Worm (Caenorhabditis elegans) whole organism, L3 larva: Measurements from ENCODE around the gene hira-1.

Source experiments
- R02D3.7 ChIP-seq: fragments of 150-350 bp; optimal IDR thresholded peaks from 2 replicates; lab custom pipeline; 2014; ENCODE audit warnings: missing biosample characterization, missing genetic modification characterization
- ZK546.5 ChIP-seq: sonication (generic microtip); optimal IDR thresholded peaks from 2 replicates; lab custom pipeline; 2017; ENCODE audit warnings: missing biosample characterization, missing genetic modification characterization
- ceh-28 ChIP-seq: fragments of 150-350 bp; optimal IDR thresholded peaks from 2 replicates; lab custom pipeline; 2014; ENCODE audit warnings: missing biosample characterization, missing genetic modification reagents, missing genetic modification characterization
- ceh-82 ChIP-seq: fragments of 150-350 bp; optimal IDR thresholded peaks from 2 replicates; lab custom pipeline; 2014; ENCODE audit warnings: missing biosample characterization, missing genetic modification characterization
- daf-12 ChIP-seq: fragments of 150-350 bp; optimal IDR thresholded peaks from 2 replicates; lab custom pipeline; 2014; ENCODE audit warnings: missing biosample characterization, missing genetic modification reagents, missing genetic modification characterization
- egl-27 ChIP-seq: sonication (generic microtip); optimal IDR thresholded peaks from 4 replicates; lab custom pipeline; 2017; ENCODE audit warnings: missing biosample characterization, missing genetic modification reagents, missing genetic modification characterization
- elt-2 ChIP-seq: sonication (generic microtip); optimal IDR thresholded peaks from 2 replicates; lab custom pipeline; 2016; ENCODE audit warnings: missing genetic modification reagents, mild to moderate bottlenecking, missing genetic modification characterization, missing compliant biosample characterization
- elt-3 ChIP-seq, 3 experiments: fragments of 150-350 bp in 1 of 3; sonication (generic microtip) in 2 of 3; optimal IDR thresholded peaks; 2 replicates in 2 of 3; 4 replicates in 1 of 3; lab custom pipeline; 2014 to 2017; ENCODE audit warnings: missing biosample characterization in 3 of 3, missing genetic modification characterization in 3 of 3
- eor-1 ChIP-seq, 2 experiments: fragments of 150-350 bp; optimal IDR thresholded peaks; 2 replicates each; lab custom pipeline; 2014 to 2018; ENCODE audit warnings: missing biosample characterization in 2 of 2, missing genetic modification characterization in 2 of 2
- fkh-10 ChIP-seq: sonication (generic microtip); optimal IDR thresholded peaks from 2 replicates; lab custom pipeline; 2017; ENCODE audit warnings: missing biosample characterization, missing genetic modification reagents, missing genetic modification characterization
- fkh-2 ChIP-seq: fragments of 150-350 bp; optimal IDR thresholded peaks from 2 replicates; lab custom pipeline; 2014; ENCODE audit warnings: missing biosample characterization, missing genetic modification reagents, missing genetic modification characterization
- hmg-11 ChIP-seq: sonication (generic microtip); optimal IDR thresholded peaks from 2 replicates; lab custom pipeline; 2016; ENCODE audit warnings: missing genetic modification characterization, missing compliant biosample characterization
- lin-15B ChIP-seq: fragments of 150-350 bp; optimal IDR thresholded peaks from 2 replicates; lab custom pipeline; 2014; ENCODE audit warnings: missing biosample characterization, missing genetic modification characterization
- mdl-1 ChIP-seq: fragments of 150-350 bp; optimal IDR thresholded peaks from 2 replicates; lab custom pipeline; 2014; ENCODE audit warnings: missing biosample characterization, missing genetic modification characterization
- nfya-1 ChIP-seq: sonication (generic microtip); optimal IDR thresholded peaks from 2 replicates; lab custom pipeline; 2017; ENCODE audit warnings: missing genetic modification characterization, mild to moderate bottlenecking, missing compliant biosample characterization, antibody characterized with exemption, moderate library complexity; ENCODE audit not compliant: insufficient read depth
- nhr-23 ChIP-seq: fragments of 150-350 bp; optimal IDR thresholded peaks from 2 replicates; lab custom pipeline; 2014; ENCODE audit warnings: missing biosample characterization, missing genetic modification reagents, missing genetic modification characterization
- nhr-237 ChIP-seq: fragments of 150-350 bp; optimal IDR thresholded peaks from 2 replicates; lab custom pipeline; 2014; ENCODE audit warnings: missing biosample characterization, missing genetic modification characterization
- nhr-28 ChIP-seq: fragments of 150-350 bp; optimal IDR thresholded peaks from 2 replicates; lab custom pipeline; 2014; ENCODE audit warnings: missing biosample characterization, missing genetic modification characterization
- nhr-43 ChIP-seq: sonication (generic microtip); optimal IDR thresholded peaks from 2 replicates; lab custom pipeline; 2016; ENCODE audit warnings: mild to moderate bottlenecking, missing genetic modification characterization, missing compliant biosample characterization; ENCODE audit not compliant: poor library complexity, severe bottlenecking
- nhr-67 ChIP-seq: fragments of 150-350 bp; optimal IDR thresholded peaks from 2 replicates; lab custom pipeline; 2014; ENCODE audit warnings: missing biosample characterization, missing genetic modification characterization
- nhr-76 ChIP-seq: fragments of 150-350 bp; sonication (generic microtip); optimal IDR thresholded peaks from 5 replicates; lab custom pipeline; 2014; ENCODE audit warnings: missing biosample characterization, missing genetic modification characterization
- pha-4 ChIP-seq: fragments of 150-350 bp; optimal IDR thresholded peaks from 2 replicates; lab custom pipeline; 2014; ENCODE audit warnings: missing biosample characterization, missing genetic modification reagents, missing genetic modification characterization
- pqm-1 ChIP-seq: fragments of 150-350 bp; optimal IDR thresholded peaks from 2 replicates; lab custom pipeline; 2017; ENCODE audit warnings: missing biosample characterization, missing genetic modification characterization, inconsistent platforms
- sea-2 ChIP-seq: fragments of 150-350 bp; sonication (generic microtip); optimal IDR thresholded peaks from 4 replicates; lab custom pipeline; 2014; ENCODE audit warnings: missing biosample characterization, missing genetic modification reagents, missing genetic modification characterization
- snpc-4 ChIP-seq: fragments of 150-350 bp; optimal IDR thresholded peaks from 2 replicates; lab custom pipeline; 2014; ENCODE audit warnings: missing biosample characterization, missing genetic modification characterization
- tbx-2 ChIP-seq: sonication (generic microtip); optimal IDR thresholded peaks from 2 replicates; lab custom pipeline; 2016; ENCODE audit warnings: mild to moderate bottlenecking, missing genetic modification characterization, missing compliant biosample characterization
- unc-39 ChIP-seq: sonication (generic microtip); optimal IDR thresholded peaks from 4 replicates; lab custom pipeline; 2017; ENCODE audit warnings: missing biosample characterization, missing genetic modification characterization
- unc-62 ChIP-seq: fragments of 150-350 bp; sonication (generic microtip); optimal IDR thresholded peaks from 4 replicates; lab custom pipeline; 2014; ENCODE audit warnings: missing biosample characterization, missing genetic modification reagents, missing genetic modification characterization
- zag-1 ChIP-seq: fragments of 150-350 bp; optimal IDR thresholded peaks from 2 replicates; lab custom pipeline; 2014; ENCODE audit warnings: missing biosample characterization, missing genetic modification characterization
- ztf-4 ChIP-seq: fragments of 150-350 bp; optimal IDR thresholded peaks from 2 replicates; lab custom pipeline; 2014; ENCODE audit warnings: missing biosample characterization, missing genetic modification characterization

The hira-1 gene

DNA sequence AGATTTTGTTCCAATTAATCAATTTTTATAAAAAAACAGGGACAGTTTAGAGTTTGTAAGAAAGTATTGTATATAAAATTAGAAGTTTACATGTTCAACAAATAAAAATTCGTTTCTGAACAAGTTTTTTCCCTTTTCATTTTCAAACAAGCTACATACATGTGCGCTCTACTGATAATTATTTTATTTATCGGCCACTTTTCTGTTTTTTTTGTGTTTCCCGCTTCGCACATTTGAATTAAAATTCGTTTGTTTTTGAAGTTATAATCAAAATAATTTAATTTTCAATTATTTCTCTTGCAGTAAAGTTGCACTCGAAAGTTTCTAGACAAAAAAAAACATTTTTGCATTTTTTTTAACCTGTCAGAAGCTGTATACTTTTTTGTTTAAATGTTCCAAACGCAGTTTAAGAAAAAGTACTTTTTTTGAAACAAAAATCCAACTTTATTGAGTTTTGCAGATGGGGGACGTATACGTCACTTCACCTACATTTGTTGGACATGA lies at the start of gene hira-1:
Gene hira-1, plus strand, starts transcription at position 454 of the 504 bp plus-strand sequence.
- TF ChIP-seq elt-2 (tag; lab: Kevin White, UChicago): peak; percentile 9
- TF ChIP-seq nhr-23 (tag; lab: Kevin White, UChicago): peak; percentile 52
- peak; percentile 3 for TF ChIP-seq hmg-11 (tag; lab: Kevin White, UChicago)
- peak; percentile 31 for TF ChIP-seq snpc-4 (tag; lab: Kevin White, UChicago)
- TF ChIP-seq lin-15B (tag; lab: Kevin White, UChicago): peak; percentile 83
- no peak for TF ChIP-seq eor-1 (tag; optimal IDR thresholded peaks at IDR 0.05; lab: Kevin White, UChicago)
- TF ChIP-seq tbx-2 (tag; lab: Kevin White, UChicago): no peak
- no peak for TF ChIP-seq sea-2 (GFP tag; lab: Kevin White, UChicago)
- peak; percentile 66 for TF ChIP-seq pha-4 (tag; lab: Kevin White, UChicago)
- TF ChIP-seq nfya-1 (tag; lab: Kevin White, UChicago): peak; percentile 0
- TF ChIP-seq, all 47 proteins: peak for 7

DNA sequence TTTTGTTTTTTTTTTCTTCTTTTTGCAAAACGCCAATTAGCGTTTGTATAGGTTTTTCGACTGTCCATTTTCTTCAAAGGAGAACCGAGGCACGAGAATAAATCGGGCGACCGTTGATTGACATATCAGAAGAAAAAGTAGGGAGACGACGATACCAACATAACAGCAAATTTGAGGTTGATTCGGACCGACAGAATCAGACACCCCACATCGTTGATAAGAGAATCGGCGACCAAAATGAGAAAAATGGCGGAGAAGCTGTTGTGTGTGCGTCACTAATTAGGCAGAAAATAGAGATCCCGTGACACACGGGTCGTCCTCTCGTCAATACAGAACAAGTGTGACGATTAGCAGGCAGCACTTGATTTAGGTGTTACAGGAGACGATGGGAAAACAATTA lies 49.0 kb upstream of the hira-1 start:
- TF ChIP-seq tbx-2 (tag; lab: Kevin White, UChicago) (peak; percentile 90), unc-39 (no peak), unc-62 (GFP tag; lab: Kevin White, UChicago) (peak; percentile 40), ceh-28 (tag; lab: Kevin White, UChicago) (no peak)

DNA sequence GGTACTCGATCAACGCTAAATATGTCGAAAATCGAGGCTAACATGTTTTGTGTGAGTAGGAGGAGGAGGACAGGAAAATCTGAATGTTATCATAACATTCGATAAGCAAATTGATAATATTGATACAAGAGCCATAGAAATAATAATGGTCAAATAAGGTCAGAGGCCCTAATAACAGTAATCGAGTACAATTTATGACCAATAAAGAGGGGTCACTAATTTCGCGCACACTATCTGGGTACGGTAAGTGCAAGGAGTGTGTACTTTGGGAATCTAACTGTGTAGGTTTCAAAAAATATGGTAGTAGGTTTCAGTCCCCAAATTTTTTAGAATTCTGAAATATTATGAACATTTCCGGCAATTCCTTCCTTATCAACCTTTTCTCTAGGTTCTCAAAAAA lies 47.4 kb upstream of the hira-1 start:
- TF ChIP-seq ztf-4 (tag; lab: Kevin White, UChicago) (no peak), snpc-4 (tag; lab: Kevin White, UChicago) (no peak), lin-15B (tag; lab: Kevin White, UChicago) (no peak), fkh-10 (GFP tag; lab: Kevin White, UChicago) (no peak), R02D3.7 (tag; lab: Kevin White, UChicago) (no peak), mdl-1 (tag; lab: Kevin White, UChicago) (no peak), sea-2 (GFP tag; lab: Kevin White, UChicago) (no peak), nhr-67 (tag; lab: Kevin White, UChicago) (no peak), daf-12 (tag; lab: Kevin White, UChicago) (no peak), egl-27 (tag; lab: Kevin White, UChicago) (no peak), nhr-43 (tag; lab: Kevin White, UChicago) (no peak), ceh-82 (tag; lab: Kevin White, UChicago) (no peak), ZK546.5 (tag; lab: Kevin White, UChicago) (no peak), unc-62 (GFP tag; lab: Kevin White, UChicago) (no peak), zag-1 (tag; lab: Kevin White, UChicago) (no peak)

DNA sequence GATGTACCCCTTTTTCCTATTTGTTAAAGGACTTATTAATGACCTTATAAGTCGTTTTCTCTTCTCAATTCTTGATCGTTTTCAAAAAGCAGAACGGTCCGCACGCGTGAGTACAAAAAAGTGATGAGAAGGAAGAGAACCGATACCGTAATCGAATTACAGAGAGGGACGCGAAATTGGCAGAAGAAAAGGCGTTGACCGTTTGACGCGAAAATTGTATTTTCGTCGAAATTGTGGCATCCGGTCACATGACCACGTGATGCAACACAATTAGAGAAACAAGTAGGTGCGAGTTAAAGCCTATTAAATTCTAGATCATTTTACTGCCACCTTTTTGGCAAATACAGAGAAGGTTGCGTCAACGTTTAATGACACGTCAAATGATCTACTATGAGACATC lies 46.8 kb upstream of the hira-1 start:
- TF ChIP-seq fkh-2 (tag; lab: Kevin White, UChicago) (no peak), nhr-237 (no peak), snpc-4 (tag; lab: Kevin White, UChicago) (no peak), tbx-2 (tag; lab: Kevin White, UChicago) (peak; percentile 84), nhr-23 (tag; lab: Kevin White, UChicago) (no peak), nhr-28 (tag; lab: Kevin White, UChicago) (no peak)

DNA sequence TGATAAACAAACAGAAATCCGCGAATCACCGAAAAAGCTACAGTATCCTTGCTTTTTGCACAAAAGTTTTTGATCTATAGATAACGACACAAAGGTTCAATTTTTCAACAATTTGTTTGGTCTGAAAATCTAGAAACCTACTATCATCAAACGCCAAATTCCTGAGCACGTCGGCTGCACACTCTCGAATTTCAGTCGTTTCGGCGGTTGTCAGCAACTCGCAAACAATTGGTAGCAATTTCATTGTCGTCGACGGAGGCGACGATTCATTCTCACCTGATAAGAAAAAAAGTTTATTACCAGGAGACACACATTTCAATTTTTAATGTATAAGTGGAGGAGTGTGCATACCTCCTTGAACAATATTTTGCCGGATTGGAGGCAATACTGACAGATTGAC lies 45.0 kb upstream of the hira-1 start:
- TF ChIP-seq elt-3 (tag; optimal IDR thresholded peaks at IDR 0.05; lab: Kevin White, UChicago) (no peak), nfya-1 (tag; lab: Kevin White, UChicago) (no peak), zag-1 (tag; lab: Kevin White, UChicago) (no peak), elt-2 (tag; lab: Kevin White, UChicago) (peak; percentile 70), nhr-76 (tag; lab: Kevin White, UChicago) (no peak), nhr-23 (tag; lab: Kevin White, UChicago) (no peak), lin-15B (tag; lab: Kevin White, UChicago) (no peak)

DNA sequence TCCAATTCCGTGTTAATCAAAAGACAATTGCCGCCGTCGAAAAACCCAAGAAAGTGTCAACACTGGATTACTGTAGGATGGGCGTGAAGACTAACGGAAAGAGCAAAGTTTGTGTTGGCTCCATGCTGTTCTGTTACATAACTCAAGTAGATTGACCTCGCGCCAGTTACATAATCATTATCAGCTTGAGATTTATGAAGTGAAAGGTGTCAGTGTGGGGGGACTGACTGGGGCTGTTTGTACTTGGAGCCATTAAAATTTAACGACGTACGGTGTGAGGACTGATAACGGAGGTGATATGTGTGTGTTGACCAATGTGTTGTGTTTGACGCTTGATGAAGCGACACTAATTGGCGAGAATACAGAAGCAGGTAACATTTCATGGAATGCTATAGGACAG lies 44.2 kb upstream of the hira-1 start:
- TF ChIP-seq fkh-10 (GFP tag; lab: Kevin White, UChicago): no peak
- TF ChIP-seq pqm-1: peak; percentile 57
- TF ChIP-seq elt-2 (tag; lab: Kevin White, UChicago): peak; percentile 88
